Worm (Caenorhabditis elegans) whole organism, L4 larva: Measurements from ENCODE around the gene tftc-5.

Experiments used
- F49E8.2 ChIP-seq: sonication (generic microtip); optimal IDR thresholded peaks from 2 replicates; lab custom pipeline; 2016; ENCODE audit warnings: missing compliant biosample characterization, mild to moderate bottlenecking, missing genetic modification characterization, borderline replicate concordance
- R02D3.7 ChIP-seq: fragments of 150-350 bp; sonication (generic microtip); optimal IDR thresholded peaks from 3 replicates; lab custom pipeline; 2014; ENCODE audit warnings: missing biosample characterization, missing genetic modification characterization
- T20F7.1 ChIP-seq: fragments of 200-800 bp; sonication (Bioruptor generic); optimal IDR thresholded peaks from 2 replicates; lab custom pipeline; 2018; ENCODE audit warnings: mild to moderate bottlenecking, missing genetic modification characterization, missing compliant biosample characterization
- Y48G9A.11 ChIP-seq: fragments of 200-800 bp; sonication (Bioruptor generic); IDR thresholded peaks from 2 replicates; pipeline ENCODE4 v1.3.6; 2022; ENCODE audit warnings: missing genetic modification reagents, missing genetic modification characterization, missing compliant biosample characterization
- Y75B8A.6 ChIP-seq: fragments of 200-800 bp; sonication (Bioruptor generic); IDR thresholded peaks from 2 replicates; pipeline ENCODE4 v1.3.6; 2022; ENCODE audit warnings: missing genetic modification reagents, missing genetic modification characterization, missing compliant biosample characterization
- ZK337.2 ChIP-seq: fragments of 200-800 bp; sonication (Bioruptor generic); IDR thresholded peaks from 2 replicates; pipeline ENCODE4 v1.3.6; 2022; ENCODE audit warnings: missing genetic modification reagents, missing genetic modification characterization, missing compliant biosample characterization
- aha-1 ChIP-seq: fragments of 150-350 bp; peaks from one replicate; lab custom pipeline; 2014; ENCODE audit warnings: missing biosample characterization, missing genetic modification characterization
- aly-2 ChIP-seq: sonication (generic microtip); optimal IDR thresholded peaks from 2 replicates; lab custom pipeline; 2018; ENCODE audit warnings: missing biosample characterization, missing genetic modification characterization
- arid-1 ChIP-seq: fragments of 200-800 bp; sonication (Bioruptor generic); conservative IDR thresholded peaks from 2 replicates; pipeline ENCODE4 v1.3.6; 2022; ENCODE audit warnings: missing genetic modification reagents, missing genetic modification characterization, missing compliant biosample characterization
- ceh-32 ChIP-seq: sonication (generic microtip); optimal IDR thresholded peaks from 2 replicates; lab custom pipeline; 2016; ENCODE audit warnings: mild to moderate bottlenecking, missing genetic modification characterization, missing compliant biosample characterization; ENCODE audit not compliant: poor library complexity
- ceh-62 ChIP-seq: sonication (generic microtip); optimal IDR thresholded peaks from 2 replicates; lab custom pipeline; 2017; ENCODE audit warnings: missing biosample characterization, missing genetic modification characterization
- ces-1 ChIP-seq: fragments of 150-350 bp; sonication (generic microtip); optimal IDR thresholded peaks from 4 replicates; lab custom pipeline; 2014; ENCODE audit warnings: missing biosample characterization, missing genetic modification reagents, missing genetic modification characterization
- ctbp-1 ChIP-seq: fragments of 200-800 bp; sonication (Bioruptor generic); IDR thresholded peaks from 2 replicates; pipeline ENCODE4 v1.3.6; 2022; ENCODE audit warnings: missing genetic modification reagents, missing genetic modification characterization, missing compliant biosample characterization
- dmd-6 ChIP-seq: fragments of 200-800 bp; sonication (Bioruptor generic); IDR thresholded peaks from 2 replicates; pipeline ENCODE4 v1.3.6; 2022; ENCODE audit warnings: missing genetic modification reagents, missing genetic modification characterization, missing compliant biosample characterization
- dpl-1 ChIP-seq: fragments of 150-350 bp; optimal IDR thresholded peaks from 2 replicates; lab custom pipeline; 2014; ENCODE audit warnings: missing biosample characterization, missing genetic modification reagents, missing genetic modification characterization
- dve-1 ChIP-seq: sonication (generic microtip); optimal IDR thresholded peaks from 2 replicates; lab custom pipeline; 2017; ENCODE audit warnings: antibody characterized with exemption, mild to moderate bottlenecking, missing genetic modification characterization, missing compliant biosample characterization; ENCODE audit not compliant: insufficient read depth
- hif-1 ChIP-seq, 2 experiments: sonication (generic microtip); optimal IDR thresholded peaks; 2 replicates each; lab custom pipeline; 2016 to 2017; ENCODE audit warnings: missing compliant biosample characterization in 2 of 2, missing genetic modification characterization in 2 of 2, missing genetic modification reagents in 2 of 2, missing genotype in 2 of 2, mild to moderate bottlenecking in 1 of 2
- hlh-11 ChIP-seq: fragments of 200-800 bp; sonication (Bioruptor generic); optimal IDR thresholded peaks from 2 replicates; lab custom pipeline; 2018; ENCODE audit warnings: mild to moderate bottlenecking, missing genetic modification characterization, missing compliant biosample characterization
- hmg-1.1 ChIP-seq: fragments of 200-800 bp; sonication (Bioruptor generic); IDR thresholded peaks from 2 replicates; pipeline ENCODE4 v1.3.6; 2022; ENCODE audit warnings: missing genetic modification reagents, missing genetic modification characterization, missing compliant biosample characterization
- jun-1 ChIP-seq: fragments of 150-350 bp; optimal IDR thresholded peaks from 2 replicates; lab custom pipeline; 2014; ENCODE audit warnings: missing biosample characterization, missing genetic modification reagents, missing genetic modification characterization
- lin-13 ChIP-seq: fragments of 150-350 bp; optimal IDR thresholded peaks from 2 replicates; lab custom pipeline; 2014; ENCODE audit warnings: missing biosample characterization, missing genetic modification reagents, missing genetic modification characterization
- lin-29 ChIP-seq: fragments of 200-800 bp; sonication (Bioruptor generic); IDR thresholded peaks from 2 replicates; pipeline ENCODE4 v1.3.6; 2022; ENCODE audit warnings: missing genetic modification reagents, missing genetic modification characterization, missing compliant biosample characterization
- lin-38 ChIP-seq: fragments of 200-800 bp; sonication (Bioruptor generic); IDR thresholded peaks from 2 replicates; pipeline ENCODE4 v1.3.6; 2022; ENCODE audit warnings: missing genetic modification reagents, missing genetic modification characterization, missing compliant biosample characterization
- lin-39 ChIP-seq: fragments of 150-350 bp; optimal IDR thresholded peaks from 2 replicates; lab custom pipeline; 2014; ENCODE audit warnings: missing biosample characterization, missing genetic modification reagents, missing genetic modification characterization
- lsy-2 ChIP-seq, 2 experiments: fragments of 150-350 bp in 1 of 2; sonication (generic microtip) in 1 of 2; optimal IDR thresholded peaks; 2 replicates each; lab custom pipeline; 2014 to 2017; ENCODE audit warnings: missing biosample characterization in 2 of 2, missing genetic modification characterization in 2 of 2
- mep-1 ChIP-seq: fragments of 150-350 bp; sonication (generic microtip); optimal IDR thresholded peaks from 3 replicates; lab custom pipeline; 2014; ENCODE audit warnings: missing biosample characterization, missing genetic modification characterization
- mxl-3 ChIP-seq: fragments of 200-800 bp; sonication (Bioruptor generic); optimal IDR thresholded peaks from 2 replicates; lab custom pipeline; 2018; ENCODE audit warnings: mild to moderate bottlenecking, missing genetic modification characterization, missing compliant biosample characterization
- nhr-10 ChIP-seq: fragments of 150-350 bp; optimal IDR thresholded peaks from 2 replicates; lab custom pipeline; 2014; ENCODE audit warnings: missing biosample characterization, missing genetic modification characterization
- nhr-111 ChIP-seq: fragments of 200-800 bp; sonication (Bioruptor generic); optimal IDR thresholded peaks from 2 replicates; lab custom pipeline; 2018; ENCODE audit warnings: mild to moderate bottlenecking, missing genetic modification characterization, missing compliant biosample characterization
- nhr-28 ChIP-seq: fragments of 150-350 bp; optimal IDR thresholded peaks from 2 replicates; lab custom pipeline; 2014; ENCODE audit warnings: missing biosample characterization, missing genetic modification characterization
- nhr-41 ChIP-seq: fragments of 200-800 bp; sonication (Bioruptor generic); IDR thresholded peaks from 2 replicates; pipeline ENCODE4 v1.3.6; 2022; ENCODE audit warnings: missing genetic modification reagents, missing genetic modification characterization, missing compliant biosample characterization
- nhr-42 ChIP-seq: fragments of 200-800 bp; sonication (Bioruptor generic); IDR thresholded peaks from 2 replicates; pipeline ENCODE4 v1.3.6; 2022; ENCODE audit warnings: missing genetic modification characterization, missing compliant biosample characterization
- nhr-48 ChIP-seq: sonication (generic microtip); optimal IDR thresholded peaks from 2 replicates; lab custom pipeline; 2016; ENCODE audit warnings: mild to moderate bottlenecking, missing genetic modification characterization, missing compliant biosample characterization
- nhr-6 ChIP-seq: fragments of 150-350 bp; optimal IDR thresholded peaks from 2 replicates; lab custom pipeline; 2014; ENCODE audit warnings: missing biosample characterization, missing genetic modification characterization
- nhr-77 ChIP-seq: fragments of 150-350 bp; optimal IDR thresholded peaks from 2 replicates; lab custom pipeline; 2014; ENCODE audit warnings: missing biosample characterization, missing genetic modification characterization
- pqm-1 ChIP-seq: sonication (generic microtip); optimal IDR thresholded peaks from 2 replicates; lab custom pipeline; 2017; ENCODE audit warnings: missing biosample characterization, missing genetic modification characterization
- set-16 ChIP-seq: fragments of 200-800 bp; sonication (Bioruptor generic); IDR thresholded peaks from 2 replicates; pipeline ENCODE4 v1.3.6; 2022; ENCODE audit warnings: missing genetic modification reagents, missing genetic modification characterization, missing compliant biosample characterization
- snpc-1.2 ChIP-seq: fragments of 200-800 bp; sonication (Bioruptor generic); IDR thresholded peaks from 2 replicates; pipeline ENCODE4 v1.3.6; 2022; ENCODE audit warnings: missing genetic modification reagents, missing genetic modification characterization, missing compliant biosample characterization
- snpc-4 ChIP-seq: fragments of 150-350 bp; optimal IDR thresholded peaks from 2 replicates; lab custom pipeline; 2014; ENCODE audit warnings: missing biosample characterization, missing genetic modification characterization
- spr-1 ChIP-seq: sonication (generic microtip); optimal IDR thresholded peaks from 2 replicates; lab custom pipeline; 2016; ENCODE audit warnings: mild to moderate bottlenecking, missing genetic modification characterization, missing compliant biosample characterization
- unc-130 ChIP-seq: sonication (generic microtip); optimal IDR thresholded peaks from 2 replicates; lab custom pipeline; 2016; ENCODE audit warnings: missing genetic modification reagents, missing genetic modification characterization, missing compliant biosample characterization
- vab-7 ChIP-seq: fragments of 200-800 bp; sonication (Bioruptor generic); IDR thresholded peaks from 2 replicates; pipeline ENCODE4 v1.3.6; 2022; ENCODE audit warnings: missing genetic modification reagents, missing genetic modification characterization, missing compliant biosample characterization
- zfp-2 ChIP-seq: sonication (generic microtip); optimal IDR thresholded peaks from 2 replicates; lab custom pipeline; 2016; ENCODE audit warnings: mild to moderate bottlenecking, missing genetic modification characterization, missing compliant biosample characterization

tftc-5 gene

DNA sequence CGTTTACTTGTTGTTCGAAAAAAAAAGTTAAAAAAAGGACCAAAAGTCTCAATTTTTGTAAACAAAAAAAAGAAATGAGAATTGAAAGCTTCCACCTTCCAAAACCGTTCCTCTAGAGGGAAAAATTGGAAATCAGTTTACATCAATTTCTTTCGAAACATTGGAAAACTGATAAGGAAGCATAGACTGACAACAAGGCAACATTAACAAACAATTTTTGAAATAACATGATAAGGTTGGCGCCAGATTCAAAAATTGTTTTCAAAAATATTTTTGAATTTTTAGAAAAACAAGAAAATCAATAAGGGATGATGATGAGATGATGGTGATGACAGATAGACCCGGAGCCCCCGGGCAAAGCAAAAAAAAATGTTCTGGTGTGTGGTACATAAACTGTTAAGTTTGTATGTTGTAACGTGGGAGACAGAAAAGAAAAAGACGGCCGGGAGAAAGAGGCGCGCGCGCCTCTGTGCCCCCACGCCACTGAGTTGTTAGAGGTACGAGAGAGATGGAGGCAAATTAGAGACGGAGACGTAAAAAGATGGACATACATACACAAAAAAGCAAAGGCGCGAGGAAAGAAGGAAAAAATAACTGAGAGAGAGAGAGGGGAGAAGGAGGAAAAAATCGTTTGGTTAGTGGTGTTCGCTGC is 41.9 kb upstream of the tftc-5 start (continued):
- TF ChIP-seq nhr-48 (tag; lab: Kevin White, UChicago): peak; percentile 54
- TF ChIP-seq ctbp-1: peak; percentile 58; the same call in 1 of the 2 replicates
- peak; percentile 97 for TF ChIP-seq aha-1 (tag; lab: Kevin White, UChicago)
- TF ChIP-seq nhr-28 (tag; lab: Kevin White, UChicago): peak; percentile 37
- TF ChIP-seq nhr-77 (tag; lab: Kevin White, UChicago): no peak
- no peak for TF ChIP-seq aly-2 (tag; lab: Kevin White, UChicago)
- no peak for TF ChIP-seq lin-39
- peak; percentile 90 for TF ChIP-seq hmg-1.1 (GFP tag; lab: Robert Waterston, UW)
- TF ChIP-seq lin-29 (GFP tag; lab: Robert Waterston, UW): no peak
- TF ChIP-seq nhr-10: peak; percentile 20
- TF ChIP-seq Y48G9A.11: no peak
- TF ChIP-seq dmd-6: peak; percentile 53
- no peak for TF ChIP-seq nhr-6 (tag; lab: Kevin White, UChicago)
- TF ChIP-seq mxl-3 (GFP tag; lab: Kevin White, UChicago): peak; percentile 84
- peak; percentile 65 for TF ChIP-seq dve-1 (tag; lab: Kevin White, UChicago)
- TF ChIP-seq nhr-41: 0 out of 2 replicates have a peak, but pooled peaks have one; percentile 28
- TF ChIP-seq pqm-1: peak; percentile 58
- no peak for TF ChIP-seq snpc-1.2 (GFP tag; lab: Robert Waterston, UW)
- TF ChIP-seq hlh-11 (tag; lab: Kevin White, UChicago): peak; percentile 86
- no peak for TF ChIP-seq ces-1 (GFP tag; lab: Kevin White, UChicago)
- no peak for TF ChIP-seq nhr-111 (GFP tag; lab: Kevin White, UChicago)
- TF ChIP-seq unc-130: no peak
- TF ChIP-seq set-16 (GFP tag; lab: Robert Waterston, UW): peak; percentile 43; the same call in 1 of the 2 replicates
- no peak for TF ChIP-seq zfp-2 (tag; lab: Kevin White, UChicago)
- no peak for TF ChIP-seq ceh-62
- peak; percentile 40 for TF ChIP-seq spr-1 (tag; lab: Kevin White, UChicago)
- TF ChIP-seq mep-1 (tag; lab: Kevin White, UChicago): peak; percentile 79
- TF ChIP-seq R02D3.7 (tag; lab: Kevin White, UChicago): no peak
- TF ChIP-seq hif-1 (tag; optimal IDR thresholded peaks at IDR 0.05; lab: Kevin White, UChicago): peak in 1 of 2 experiments; percentile 54
- no peak for TF ChIP-seq ceh-32
- TF ChIP-seq Y75B8A.6: no peak
- no peak for TF ChIP-seq snpc-4 (tag; lab: Kevin White, UChicago)
- no peak for TF ChIP-seq ZK337.2 (GFP tag; lab: Robert Waterston, UW)
- TF ChIP-seq nhr-42 (GFP tag; lab: Robert Waterston, UW): no peak
- no peak for TF ChIP-seq lin-13 (GFP tag; lab: Kevin White, UChicago)
- TF ChIP-seq T20F7.1 (GFP tag; lab: Kevin White, UChicago): peak; percentile 59
- peak; percentile 41; the same call in 1 of the 2 replicates for TF ChIP-seq lin-38 (GFP tag; lab: Robert Waterston, UW)
- TF ChIP-seq F49E8.2 (tag; lab: Kevin White, UChicago): no peak
- TF ChIP-seq dpl-1 (GFP tag; lab: Kevin White, UChicago): peak; percentile 45
- peak in 1 of 2 experiments; percentile 66 for TF ChIP-seq lsy-2 (tag; optimal IDR thresholded peaks at IDR 0.05; lab: Kevin White, UChicago)
- TF ChIP-seq vab-7 (GFP tag; lab: Robert Waterston, UW): no peak
- TF ChIP-seq jun-1 (tag; lab: Kevin White, UChicago): no peak
- TF ChIP-seq arid-1 (GFP tag; lab: Robert Waterston, UW): peak; percentile 50; the same call in 1 of the 2 replicates
